Fruit fly (Drosophila melanogaster): ENCODE data around the gene CG4678.
A peak's percentile ranks its signal among the peaks of the same experiment; 100 is the strongest.

The CG4678 gene

DNA sequence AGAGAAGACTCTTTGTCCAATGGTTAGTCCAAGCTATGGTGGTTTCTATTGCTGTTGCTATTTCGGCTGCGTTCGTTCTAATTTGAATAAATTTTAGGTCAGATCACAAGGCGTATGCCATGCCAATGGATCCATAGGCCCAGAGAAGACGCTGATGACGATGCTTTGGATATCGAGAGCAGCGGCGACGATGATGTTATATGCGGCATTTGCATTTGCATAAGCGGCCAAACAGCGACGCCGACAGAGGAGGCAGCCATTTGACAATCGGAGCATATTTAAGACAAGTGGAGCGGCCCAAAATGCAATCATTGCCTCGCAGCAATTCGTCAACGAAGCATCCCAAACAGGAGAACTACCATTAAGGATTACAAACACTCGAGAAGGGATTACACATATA, 38.7 kb downstream of the CG4678 start, which contains the start of gene TwdlY:
Gene TwdlY, plus strand, starts transcription at position 301 of the 400 bp plus-strand sequence.
- TF ChIP-seq prd (optimal IDR thresholded peaks at IDR 0.05): no peak
- no peak for TF ChIP-seq prd (GFP tag; IDR thresholded peaks at IDR 0.05)
- no peak for TF ChIP-seq NK7.1 (GFP tag; optimal IDR thresholded peaks at IDR 0.05)
- no peak for TF ChIP-seq ap (GFP tag; IDR thresholded peaks at IDR 0.05)
- TF ChIP-seq CG17912 (GFP tag; optimal IDR thresholded peaks at IDR 0.05): no peak
- no peak for TF ChIP-seq Nf-YB (GFP tag; optimal IDR thresholded peaks at IDR 0.05)
- no peak for TF ChIP-seq tgo (GFP tag; IDR thresholded peaks at IDR 0.05)
- TF ChIP-seq CG2889 (GFP tag; IDR thresholded peaks at IDR 0.05): no peak
- TF ChIP-seq CG43689 (GFP tag; IDR thresholded peaks at IDR 0.05): no peak
- peak; percentile 53; the same call in 1 of the 2 replicates for TF ChIP-seq vvl (GFP tag; IDR thresholded peaks at IDR 0.05)
- TF ChIP-seq CG12769 (tag; optimal IDR thresholded peaks at IDR 0.05): peak; percentile 6
- no peak for TF ChIP-seq Lim3 (GFP tag; IDR thresholded peaks at IDR 0.05)
- TF ChIP-seq Hand (GFP tag; optimal IDR thresholded peaks at IDR 0.05): no peak
- TF ChIP-seq chinmo (GFP tag; IDR thresholded peaks at IDR 0.05; ENCODE audit: partially characterized antibody): peak; percentile 53; the same call in 1 of the 4 replicates
- no peak for TF ChIP-seq CG8478 (optimal IDR thresholded peaks at IDR 0.05)
- TF ChIP-seq CG3726 (GFP tag; IDR thresholded peaks at IDR 0.05): no peak
- TF ChIP-seq CG31365 (tag; optimal IDR thresholded peaks at IDR 0.05): no peak
- TF ChIP-seq gcm2 (GFP tag; optimal IDR thresholded peaks at IDR 0.05): no peak

DNA sequence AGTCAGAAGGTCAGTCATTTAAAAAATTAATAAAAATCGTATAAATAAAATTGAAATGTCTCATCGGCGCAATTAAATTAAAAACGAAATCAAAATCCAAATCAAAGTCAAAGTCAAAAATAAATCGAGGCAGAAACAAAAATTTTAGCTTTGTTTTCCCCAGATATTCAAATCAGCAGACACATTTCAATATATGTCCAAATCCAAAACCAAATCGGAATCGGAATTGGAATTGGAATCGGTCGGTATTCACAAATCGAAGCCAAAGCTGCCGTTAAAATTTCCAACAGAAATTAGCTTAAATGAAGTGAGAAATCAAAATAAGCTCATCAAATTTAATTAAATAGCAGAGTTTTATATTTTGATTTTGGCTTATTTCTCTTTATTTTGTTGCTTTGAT, 40.2 kb downstream of the CG4678 start:
- peak; percentile 94 for TF ChIP-seq CG13894 (tag; optimal IDR thresholded peaks at IDR 0.05)
- no peak for TF ChIP-seq seq (GFP tag; IDR thresholded peaks at IDR 0.05)

- TF ChIP-seq Dp (GFP tag; optimal IDR thresholded peaks at IDR 0.05): no peak
- peak in 1 of 2 experiments; percentile 17 for TF ChIP-seq Pdp1 (GFP tag; optimal IDR thresholded peaks at IDR 0.05)
These were observed 41.9 kb downstream of the CG4678 start, which contains the start of gene TwdlZ for dm6 chrX:16737878-16738277. TwdlZ (plus strand) TSS chrX:16738178.

dm6 chrX:16740606-16741005, 44.7 kb downstream of the CG4678 start, which contains the start of gene CG32568:
CG32568 (plus strand) TSS chrX:16740906.
- no peak for TF ChIP-seq CG8290 (GFP tag; optimal IDR thresholded peaks at IDR 0.05)
- no peak for TF ChIP-seq CG8290 (tag; optimal IDR thresholded peaks at IDR 0.05)
- TF ChIP-seq CG14710 (tag; optimal IDR thresholded peaks at IDR 0.05): no peak
- no peak for TF ChIP-seq Mes4 (GFP tag; optimal IDR thresholded peaks at IDR 0.05)
- TF ChIP-seq CG4820 (GFP tag; optimal IDR thresholded peaks at IDR 0.05): no peak
- no peak for TF ChIP-seq bcd (GFP tag; optimal IDR thresholded peaks at IDR 0.05)
- TF ChIP-seq CG6272 (GFP tag; IDR thresholded peaks at IDR 0.05): no peak
- TF ChIP-seq CG8478 (optimal IDR thresholded peaks at IDR 0.05): no peak
- no peak for TF ChIP-seq wek (GFP tag; optimal IDR thresholded peaks at IDR 0.05)
- no peak for TF ChIP-seq chif (GFP tag; optimal IDR thresholded peaks at IDR 0.05)
- TF ChIP-seq CG32532 (GFP tag; IDR thresholded peaks at IDR 0.05): no peak
- TF ChIP-seq Dip3 (GFP tag; optimal IDR thresholded peaks at IDR 0.05): no peak
- no peak for TF ChIP-seq dpn (GFP tag; optimal IDR thresholded peaks at IDR 0.05)
- no peak for TF ChIP-seq insv (GFP tag; optimal IDR thresholded peaks at IDR 0.05)

- TF ChIP-seq mam (GFP tag; optimal IDR thresholded peaks at IDR 0.05): no peak
- TF ChIP-seq pnt (GFP tag; optimal IDR thresholded peaks at IDR 0.05): no peak
- no peak for TF ChIP-seq wdn (GFP tag; IDR thresholded peaks at IDR 0.05)
- no peak for TF ChIP-seq CG2678 (tag; optimal IDR thresholded peaks at IDR 0.05)
- TF ChIP-seq gem (tag; optimal IDR thresholded peaks at IDR 0.05): no peak
These were observed 46.6 kb downstream of the CG4678 start, which contains the start of gene Twdlalpha for dm6 chrX:16742547-16742946. Twdlalpha (plus strand) TSS chrX:16742847.
